Worm (Caenorhabditis elegans) whole organism, L4 larva: ENCODE results near the gene str-101.
"Not testable (repeated sequence)": the region's sequence is repeated elsewhere in the genome, so short reads cannot be mapped to it uniquely, and the experiment has no call there.

ENCODE experiments used
- F10B5.3 ChIP-seq: sonication (generic microtip); optimal IDR thresholded peaks from 2 replicates; lab custom pipeline; 2016; ENCODE audit warnings: mild to moderate bottlenecking, missing genetic modification characterization, missing compliant biosample characterization
- ZK546.5 ChIP-seq, 2 experiments: sonication (generic microtip); optimal IDR thresholded peaks; 2 replicates each; lab custom pipeline; 2017; ENCODE audit warnings: missing biosample characterization in 2 of 2, missing genetic modification characterization in 2 of 2
- ama-1 ChIP-seq: fragments of 150-350 bp; optimal IDR thresholded peaks from 2 replicates; lab custom pipeline; 2014; ENCODE audit warnings: inconsistent platforms, mixed read lengths
- ceh-62 ChIP-seq: sonication (generic microtip); optimal IDR thresholded peaks from 2 replicates; lab custom pipeline; 2017; ENCODE audit warnings: missing biosample characterization, missing genetic modification characterization
- fos-1 ChIP-seq: fragments of 150-350 bp; optimal IDR thresholded peaks from 2 replicates; lab custom pipeline; 2014; ENCODE audit warnings: missing biosample characterization, missing genetic modification characterization
- nhr-77 ChIP-seq: fragments of 150-350 bp; optimal IDR thresholded peaks from 2 replicates; lab custom pipeline; 2014; ENCODE audit warnings: missing biosample characterization, missing genetic modification characterization
- pha-4 ChIP-seq, 2 experiments: fragments of 150-350 bp in 1 of 2; fragments of 200-800 bp in 1 of 2; sonication (Bioruptor generic) in 1 of 2; IDR thresholded peaks in 1 of 2; optimal IDR thresholded peaks in 1 of 2; 2 replicates each; pipeline versions ENCODE4 v1.3.6 to Lab custom; 2014 to 2022; ENCODE audit warnings: missing genetic modification characterization in 2 of 2, missing genetic modification reagents in 2 of 2, missing biosample characterization in 1 of 2, missing compliant biosample characterization in 1 of 2
- tra-1 ChIP-seq: fragments of 200-800 bp; sonication (Bioruptor generic); IDR thresholded peaks from 2 replicates; pipeline ENCODE4 v1.3.6; 2022; ENCODE audit warnings: missing genetic modification reagents, missing genetic modification characterization, missing compliant biosample characterization
- unc-39 ChIP-seq: sonication (generic microtip); optimal IDR thresholded peaks from 2 replicates; lab custom pipeline; 2017; ENCODE audit warnings: missing biosample characterization, missing genetic modification characterization

DNA sequence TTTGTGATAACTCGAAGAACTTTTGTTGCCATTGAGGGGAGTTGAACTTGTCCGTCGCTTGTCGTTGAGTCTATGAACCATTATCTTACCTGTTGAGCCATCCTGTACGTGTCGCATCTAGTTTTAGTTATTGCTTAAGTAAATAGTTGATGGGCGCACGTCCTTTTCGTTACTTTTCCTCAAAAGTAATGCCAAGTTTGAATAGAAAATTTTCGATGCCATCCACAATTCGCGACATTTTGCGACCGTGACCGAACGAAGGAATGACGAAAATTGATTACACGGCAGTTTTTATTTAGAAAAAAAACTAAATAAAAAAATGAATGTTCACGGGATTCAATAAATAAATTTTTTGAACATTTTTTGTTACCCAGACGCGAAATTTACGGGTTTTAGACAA, 43.6 kb downstream of the str-101 start, which contains the start of gene F53E4.1:
- TF ChIP-seq F10B5.3; ZK546.5 (tag; optimal IDR thresholded peaks at IDR 0.05; lab: Kevin White, UChicago); unc-39 (tag; lab: Kevin White, UChicago); fos-1 (tag; lab: Kevin White, UChicago); tra-1 (GFP tag; lab: Robert Waterston, UW); nhr-77; pha-4 (GFP tag; IDR thresholded peaks at IDR 0.05; lab: Robert Waterston, UW); pha-4 (tag; optimal IDR thresholded peaks at IDR 0.05; lab: Kevin White, UChicago); ceh-62; ama-1: not testable (repeated sequence)
